Worm (Caenorhabditis elegans): ENCODE data around the gene snt-3.
A peak's percentile ranks its signal among the peaks of the same experiment; 100 is the strongest.

The snt-3 gene

DNA sequence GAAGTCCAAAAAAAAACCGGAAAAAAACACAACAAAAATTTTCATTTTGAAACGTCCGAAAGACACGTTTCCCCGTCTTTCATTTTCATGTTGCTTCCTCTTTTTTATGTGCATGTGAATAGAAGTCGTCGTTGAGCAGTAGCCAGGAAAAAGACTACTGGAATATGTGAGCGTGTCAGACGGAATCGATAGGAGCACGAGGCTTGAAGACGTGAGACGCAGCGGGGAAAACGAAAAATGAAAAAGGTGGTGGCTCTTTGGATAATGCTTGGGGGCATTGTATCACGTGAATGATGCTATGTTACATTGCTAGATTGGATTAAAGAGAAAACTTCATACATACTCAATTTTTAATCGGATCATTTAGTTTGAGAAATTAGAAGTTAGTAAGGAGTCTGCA, 4.7 kb downstream of the snt-3 start:
- TF ChIP-seq him-1 (tag; optimal IDR thresholded peaks at IDR 0.05) (peak; percentile 12), W03F9.2 (tag; optimal IDR thresholded peaks at IDR 0.05) (no peak), dao-5 (tag; optimal IDR thresholded peaks at IDR 0.05) (no peak)

DNA sequence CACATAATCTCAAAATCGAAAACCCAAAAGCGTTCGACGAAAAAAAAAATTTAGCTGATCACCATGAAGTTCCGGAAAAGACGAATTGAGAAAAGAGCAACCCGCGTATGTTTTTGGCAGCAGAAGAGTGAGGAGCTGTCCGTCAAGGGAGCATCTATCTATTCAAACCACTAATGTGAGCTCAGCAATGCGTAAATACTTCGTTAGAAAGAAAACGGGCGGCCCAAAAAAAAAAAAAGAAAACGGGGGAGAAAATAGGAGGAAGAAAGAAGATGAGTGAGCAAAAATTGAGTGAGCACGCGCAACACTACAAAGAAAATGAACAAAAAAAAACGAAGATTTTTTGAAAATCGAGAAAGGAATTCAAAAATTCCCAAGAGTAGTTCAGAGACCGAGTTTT, 6.5 kb downstream of the snt-3 start:
- TF ChIP-seq dao-5 (tag; optimal IDR thresholded peaks at IDR 0.05) (no peak), W03F9.2 (tag; optimal IDR thresholded peaks at IDR 0.05) (no peak), him-1 (tag; optimal IDR thresholded peaks at IDR 0.05) (peak; percentile 14)

DNA sequence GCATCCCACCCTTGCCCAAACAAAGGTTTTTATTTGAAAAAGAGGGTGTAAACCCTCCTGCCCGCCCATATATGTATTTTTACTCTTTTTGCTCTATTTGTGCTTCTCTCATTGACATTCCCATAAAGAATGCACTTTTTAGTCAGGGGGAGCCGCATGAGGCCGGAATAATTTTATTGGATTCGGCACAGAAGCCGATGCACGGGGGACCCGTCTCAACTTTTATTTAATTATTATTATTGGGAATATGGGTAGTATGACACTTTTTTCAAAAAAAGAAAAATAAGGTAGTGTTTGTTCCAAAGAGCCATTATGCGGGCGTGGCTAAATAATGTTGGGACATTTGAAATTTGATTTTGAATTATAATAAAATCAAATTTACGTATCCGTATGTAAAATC, 8.8 kb downstream of the snt-3 start:
- TF ChIP-seq W03F9.2 (tag; optimal IDR thresholded peaks at IDR 0.05) (no peak), him-1 (tag; optimal IDR thresholded peaks at IDR 0.05) (no peak), dao-5 (tag; optimal IDR thresholded peaks at IDR 0.05) (no peak)

DNA sequence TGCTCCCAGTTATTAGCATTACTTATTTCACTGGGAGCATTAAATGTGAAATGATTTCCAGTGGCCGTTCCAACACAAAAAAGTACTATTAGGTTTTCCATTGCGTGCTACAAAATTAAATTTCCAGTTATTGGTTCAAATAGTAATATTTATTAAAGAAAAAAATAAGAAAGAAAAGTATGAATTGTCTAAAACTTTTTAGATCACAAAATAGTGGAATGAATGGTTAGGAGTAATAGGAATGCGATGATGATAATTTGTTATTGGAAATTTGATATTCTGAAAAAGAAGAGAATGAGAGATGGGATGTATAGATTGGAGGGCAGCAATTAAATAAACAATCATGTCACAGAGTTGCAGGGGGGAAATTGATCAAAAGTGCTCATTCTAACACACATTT, 12.8 kb downstream of the snt-3 start, which contains the start of gene Y75B7AL.2:
Gene Y75B7AL.2, minus strand, starts transcription at position 101 of the 400 bp plus-strand sequence.
- no peak for TF ChIP-seq him-1 (tag; optimal IDR thresholded peaks at IDR 0.05)
- no peak for TF ChIP-seq dao-5 (tag; optimal IDR thresholded peaks at IDR 0.05)
- TF ChIP-seq W03F9.2 (tag; optimal IDR thresholded peaks at IDR 0.05) = no peak

DNA sequence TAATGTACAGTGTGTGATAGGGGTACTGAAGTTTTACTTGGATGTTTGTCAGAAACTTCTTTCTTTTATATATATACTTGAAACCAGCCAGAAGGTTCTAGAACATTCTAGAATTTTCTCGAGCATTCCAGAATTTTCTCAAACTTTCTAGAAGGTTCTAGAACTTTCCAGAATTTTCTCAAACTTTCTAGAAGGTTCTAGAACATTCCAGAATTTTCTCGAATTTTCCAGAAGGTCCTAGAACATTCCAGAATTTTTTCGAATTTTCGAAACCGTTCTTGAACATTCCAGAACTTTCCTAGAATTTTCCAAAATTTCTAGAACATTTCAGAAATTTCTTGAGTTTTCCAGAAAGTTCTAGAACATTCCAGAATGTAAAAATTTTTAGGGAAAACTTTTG, 15.5 kb downstream of the snt-3 start:
- TF ChIP-seq dao-5 (tag; optimal IDR thresholded peaks at IDR 0.05) (no peak), W03F9.2 (tag; optimal IDR thresholded peaks at IDR 0.05) (no peak), him-1 (tag; optimal IDR thresholded peaks at IDR 0.05) (no peak)

DNA sequence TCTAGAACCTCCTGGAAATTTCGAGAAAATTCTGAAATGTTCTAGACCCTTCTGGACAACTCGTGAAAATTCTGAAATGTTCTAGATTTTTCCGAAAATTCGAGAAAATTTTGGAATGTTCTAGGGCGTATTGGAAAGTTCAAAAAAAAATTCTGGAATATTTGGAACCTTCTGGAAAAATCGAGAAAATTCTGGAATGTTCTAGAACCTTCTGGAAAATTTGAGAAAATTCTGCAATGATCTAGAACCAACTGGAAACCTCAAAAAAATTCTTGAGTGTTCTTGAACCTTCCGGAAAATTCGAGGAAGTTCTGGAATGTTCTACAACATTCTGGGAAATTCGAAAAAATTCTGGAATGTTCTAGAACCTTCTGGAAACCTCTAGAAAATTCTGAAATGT, 18.5 kb downstream of the snt-3 start:
- TF ChIP-seq W03F9.2 (tag; optimal IDR thresholded peaks at IDR 0.05) (no peak), him-1 (tag; optimal IDR thresholded peaks at IDR 0.05) (no peak)

DNA sequence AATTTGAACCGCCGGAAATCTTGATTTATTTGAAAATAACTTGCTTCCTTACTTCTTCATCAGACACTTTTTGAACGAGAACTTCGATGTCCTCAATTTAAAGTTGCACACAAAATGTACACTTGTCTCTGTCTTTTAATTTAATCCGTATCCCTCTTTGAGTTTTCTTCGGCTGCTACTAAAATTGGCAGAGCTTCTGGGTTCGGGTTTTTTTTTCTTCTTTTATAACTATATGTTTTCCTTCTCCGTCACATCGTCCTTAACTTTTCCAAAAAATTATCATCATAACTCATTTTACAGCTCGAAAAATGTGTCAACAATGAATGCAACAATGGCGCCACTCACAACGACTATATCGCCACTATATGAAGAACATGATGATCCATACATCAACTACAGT, 19.0 kb downstream of the snt-3 start, which contains the start of gene glb-33:
Gene glb-33, plus strand, starts transcription at position 301 of the 400 bp plus-strand sequence.
- no peak for TF ChIP-seq him-1 (tag; optimal IDR thresholded peaks at IDR 0.05)
- no peak for TF ChIP-seq dao-5 (tag; optimal IDR thresholded peaks at IDR 0.05)
- no peak for TF ChIP-seq W03F9.2 (tag; optimal IDR thresholded peaks at IDR 0.05)

DNA sequence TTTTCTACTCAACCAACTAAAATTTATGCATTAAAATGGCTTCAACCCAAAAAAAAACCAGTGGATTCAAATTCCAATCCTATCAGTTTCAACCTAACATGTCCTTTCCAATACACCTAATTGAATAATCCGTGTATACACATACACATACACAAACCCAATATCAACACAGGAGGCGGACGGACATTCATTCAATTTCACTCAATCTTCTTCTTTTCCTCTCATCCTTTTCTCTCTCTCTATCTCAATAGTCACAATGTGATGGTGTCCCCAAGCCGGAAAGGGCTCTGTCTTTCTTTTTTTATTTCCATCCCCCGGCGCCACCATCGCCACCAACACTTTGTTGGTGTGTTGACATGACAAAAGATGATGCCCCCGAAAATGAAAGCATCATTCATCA, 21.0 kb downstream of the snt-3 start:
- no peak for TF ChIP-seq dao-5 (tag; optimal IDR thresholded peaks at IDR 0.05)
- TF ChIP-seq W03F9.2 (tag; optimal IDR thresholded peaks at IDR 0.05) = no peak
- no peak for TF ChIP-seq him-1 (tag; optimal IDR thresholded peaks at IDR 0.05)

DNA sequence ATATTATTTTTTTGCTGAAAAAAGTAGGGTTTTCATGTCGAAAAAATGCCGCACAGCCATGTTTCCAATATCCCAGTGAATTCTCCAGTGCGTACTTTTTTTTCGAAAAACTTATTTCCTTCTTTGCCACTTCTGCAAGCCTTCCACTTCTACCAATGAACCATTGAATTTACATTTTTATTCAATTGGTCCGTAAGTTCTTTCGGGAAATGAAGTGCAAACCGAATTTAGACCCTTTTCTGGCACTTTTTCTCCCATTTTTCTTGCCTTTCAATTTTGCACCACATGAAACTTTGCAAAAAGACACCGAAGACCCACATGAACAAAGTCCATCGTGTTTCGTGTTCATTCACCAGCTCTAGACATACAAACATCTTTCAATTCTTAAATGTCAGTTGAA, 28.1 kb downstream of the snt-3 start:
- TF ChIP-seq dao-5 (tag; optimal IDR thresholded peaks at IDR 0.05) (no peak), W03F9.2 (tag; optimal IDR thresholded peaks at IDR 0.05) (no peak), him-1 (tag; optimal IDR thresholded peaks at IDR 0.05) (no peak)

DNA sequence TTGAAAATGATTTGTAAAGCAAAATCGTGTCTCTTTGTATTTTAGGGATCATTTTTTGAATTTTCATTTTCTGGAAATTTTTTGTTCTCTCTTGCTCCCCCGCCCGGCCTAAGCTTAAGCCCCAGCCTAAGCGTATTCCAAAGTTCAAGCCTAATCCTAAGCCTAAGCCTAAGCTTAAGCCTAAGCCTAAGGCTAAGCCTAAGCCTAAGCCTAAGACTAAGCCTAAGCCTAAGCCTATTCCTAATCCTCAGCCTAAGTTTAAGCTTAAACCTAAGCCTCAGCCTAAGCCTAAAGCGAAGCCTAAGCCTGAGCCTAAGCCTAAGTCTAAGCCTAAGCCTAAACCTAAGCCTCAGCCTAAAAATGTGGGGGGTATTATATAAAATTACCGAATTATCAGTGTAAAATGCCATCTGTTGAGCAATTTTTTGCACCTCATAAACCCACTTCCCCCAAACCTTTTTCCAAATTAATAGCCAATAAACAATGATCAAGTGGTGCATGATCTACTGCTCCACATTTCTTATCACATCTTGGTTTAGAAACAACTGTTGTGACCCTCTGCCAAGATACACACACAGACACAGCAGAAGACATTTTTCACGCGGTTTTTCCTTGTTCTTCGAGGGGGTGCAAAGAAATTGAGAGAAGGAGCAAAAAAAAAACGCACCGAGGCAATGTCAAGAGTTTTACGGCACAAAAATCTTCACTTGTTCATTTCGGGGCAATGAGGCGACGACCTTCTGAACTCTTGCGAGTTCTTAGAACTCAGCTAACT, 29.4 kb downstream of the snt-3 start:
- TF ChIP-seq dao-5 (tag; optimal IDR thresholded peaks at IDR 0.05) (no peak), W03F9.2 (tag; optimal IDR thresholded peaks at IDR 0.05) (no peak), him-1 (tag; optimal IDR thresholded peaks at IDR 0.05) (no peak)

DNA sequence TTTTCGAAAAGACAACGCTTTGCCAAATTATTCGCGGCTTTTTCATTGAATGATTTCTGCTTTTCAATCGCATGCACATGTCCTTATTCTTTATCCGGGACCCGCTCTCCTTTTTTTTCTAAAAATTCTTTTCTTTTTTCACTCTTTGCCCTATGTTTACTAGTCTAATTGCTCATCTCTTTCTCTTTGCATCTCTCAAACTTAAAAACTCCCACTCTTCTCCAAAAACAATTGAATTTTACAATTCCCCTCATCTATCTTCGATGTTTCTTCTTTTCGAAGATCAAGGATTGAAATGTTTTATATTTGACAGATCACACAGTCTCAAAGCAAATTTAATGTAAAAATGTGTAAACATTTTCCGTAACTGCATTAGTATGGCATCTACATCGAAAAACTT, 33.1 kb downstream of the snt-3 start:
- TF ChIP-seq dao-5 (tag; optimal IDR thresholded peaks at IDR 0.05) = no peak

DNA sequence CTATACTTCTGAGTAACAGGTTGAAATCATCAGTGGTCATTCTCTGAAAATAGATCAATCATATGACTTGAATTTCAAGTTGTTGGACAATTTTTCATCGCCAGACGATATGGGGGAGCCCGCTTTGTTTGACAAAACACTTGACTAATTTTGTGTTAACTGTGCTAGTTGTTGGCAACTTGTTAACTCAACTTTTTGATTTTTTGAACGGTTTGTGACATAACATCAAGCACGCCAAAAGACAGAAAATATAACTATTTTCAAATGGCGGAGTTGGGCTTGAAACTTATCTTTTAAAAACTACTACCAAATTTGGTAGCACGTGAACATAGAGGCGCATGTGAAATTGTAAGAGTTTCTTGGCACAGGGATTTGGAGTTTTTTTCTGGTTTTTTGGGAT, 34.9 kb downstream of the snt-3 start:
- no peak for TF ChIP-seq him-1 (tag; optimal IDR thresholded peaks at IDR 0.05)
- no peak for TF ChIP-seq W03F9.2 (tag; optimal IDR thresholded peaks at IDR 0.05)
- no peak for TF ChIP-seq dao-5 (tag; optimal IDR thresholded peaks at IDR 0.05)

DNA sequence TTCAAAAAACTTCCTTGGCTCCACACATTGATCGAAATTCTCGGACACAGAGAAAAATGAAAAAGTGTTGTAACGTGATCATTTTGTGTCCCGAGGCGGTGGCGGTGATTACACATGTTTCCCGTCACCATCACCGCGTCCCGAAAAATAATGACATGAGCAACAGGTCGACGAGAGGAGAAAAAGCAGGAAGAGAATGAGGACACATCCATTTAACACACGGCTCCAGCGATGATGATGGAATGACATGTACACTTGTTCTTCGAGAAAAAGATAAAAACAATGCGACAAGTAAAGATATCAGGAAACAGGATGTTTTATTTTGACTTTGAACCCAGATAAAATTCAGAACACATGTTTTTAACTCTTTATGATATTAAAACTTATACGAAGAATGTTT, 43.5 kb downstream of the snt-3 start:
- TF ChIP-seq him-1 (tag; optimal IDR thresholded peaks at IDR 0.05) = no peak
- no peak for TF ChIP-seq W03F9.2 (tag; optimal IDR thresholded peaks at IDR 0.05)
- TF ChIP-seq dao-5 (tag; optimal IDR thresholded peaks at IDR 0.05) = no peak

DNA sequence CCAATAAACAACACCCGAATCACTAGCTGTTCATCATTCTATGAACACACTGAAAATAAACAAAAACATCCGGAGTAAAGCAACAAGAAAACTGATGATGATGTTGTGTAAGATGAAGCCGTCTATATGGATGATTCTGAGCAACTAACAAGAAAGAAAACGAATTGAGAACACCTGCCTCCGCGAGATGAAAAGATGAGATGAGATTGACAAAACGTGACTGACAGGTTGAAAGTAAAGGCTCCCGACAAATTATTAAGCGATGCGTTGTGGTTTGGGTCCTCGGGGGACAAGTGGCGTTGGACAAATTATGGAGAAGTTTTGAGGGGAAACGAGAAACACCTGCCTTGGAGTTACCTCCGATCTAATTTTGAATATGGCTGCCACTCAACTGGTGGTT, 44.7 kb downstream of the snt-3 start:
- TF ChIP-seq dao-5 (tag; optimal IDR thresholded peaks at IDR 0.05) (no peak), W03F9.2 (tag; optimal IDR thresholded peaks at IDR 0.05) (no peak), him-1 (tag; optimal IDR thresholded peaks at IDR 0.05) (no peak)

DNA sequence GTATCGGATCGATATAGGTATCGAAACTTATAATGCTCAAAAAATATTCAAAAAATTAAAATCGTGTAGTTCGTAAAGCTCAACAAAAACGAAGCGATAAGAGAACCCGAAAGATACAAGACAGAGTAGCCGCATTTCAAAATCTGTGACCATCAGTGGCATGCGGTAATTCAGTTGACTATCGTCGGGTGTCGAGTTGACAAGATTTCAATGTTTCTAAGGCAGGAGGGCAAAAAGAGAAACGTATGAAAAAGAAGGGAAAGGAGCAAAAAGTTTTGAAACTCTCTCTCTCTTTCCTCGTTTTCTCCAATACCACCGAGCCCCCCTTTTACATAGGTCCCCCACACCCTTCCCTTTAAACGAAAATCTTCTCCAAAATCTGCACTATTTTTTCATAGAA, 49.0 kb downstream of the snt-3 start:
- TF ChIP-seq him-1 (tag; optimal IDR thresholded peaks at IDR 0.05) (no peak), dao-5 (tag; optimal IDR thresholded peaks at IDR 0.05) (no peak), W03F9.2 (tag; optimal IDR thresholded peaks at IDR 0.05) (no peak)

Measured in whole organism, L4/young adult.